Fruit fly (Drosophila melanogaster): ENCODE measurements around the gene CG13937.

The CG13937 gene

dm6 chr3L:1868841-1869240 lies 14.0 kb downstream of the CG13937 start:
- TF ChIP-seq bab1 (GFP tag; optimal IDR thresholded peaks at IDR 0.05) = peak; percentile 18
- no peak for TF ChIP-seq CG5204 (GFP tag; optimal IDR thresholded peaks at IDR 0.05)

- TF ChIP-seq Crg-1 (GFP tag; optimal IDR thresholded peaks at IDR 0.05) (no peak), Clk (GFP tag; optimal IDR thresholded peaks at IDR 0.05) (no peak), ovo (GFP tag; optimal IDR thresholded peaks at IDR 0.05) (no peak), toe (GFP tag; optimal IDR thresholded peaks at IDR 0.05) (no peak), CG33017 (tag; optimal IDR thresholded peaks at IDR 0.05) (no peak), CG7045 (GFP tag; optimal IDR thresholded peaks at IDR 0.05) (no peak)
Measured at dm6 chr3L:1866021-1866811, 16.6 kb downstream of the CG13937 start.

dm6 chr3L:1865121-1865727 lies 17.6 kb downstream of the CG13937 start, which contains the start of the genes HBS1 and CG12025:
Gene HBS1, minus strand, starts transcription at chr3L:1865240.
Gene CG12025, plus strand, starts transcription at chr3L:1865430.
- TF ChIP-seq CG7101 (tag; optimal IDR thresholded peaks at IDR 0.05) (peak; percentile 36), kay (GFP tag; ENCODE audit: borderline replicate concordance) (no peak), CG5204 (GFP tag; optimal IDR thresholded peaks at IDR 0.05) (no peak), pad (GFP tag; optimal IDR thresholded peaks at IDR 0.05) (peak; percentile 18), CG11617 (GFP tag; optimal IDR thresholded peaks at IDR 0.05) (no peak), cic (GFP tag; optimal IDR thresholded peaks at IDR 0.05) (no peak), Mnt (GFP tag; optimal IDR thresholded peaks at IDR 0.05) (peak; percentile 51), tj (GFP tag; optimal IDR thresholded peaks at IDR 0.05) (peak; percentile 25), CG1620 (GFP tag; optimal IDR thresholded peaks at IDR 0.05) (peak; percentile 52), toe (GFP tag; optimal IDR thresholded peaks at IDR 0.05) (peak; percentile 80), CG12768 (GFP tag; optimal IDR thresholded peaks at IDR 0.05) (no peak), CG14711 (tag; optimal IDR thresholded peaks at IDR 0.05) (peak; percentile 62), bab1 (GFP tag; optimal IDR thresholded peaks at IDR 0.05) (peak; percentile 38), Crg-1 (GFP tag; optimal IDR thresholded peaks at IDR 0.05) (no peak), CG33017 (tag; optimal IDR thresholded peaks at IDR 0.05) (peak; percentile 8), Hr96 (GFP tag; optimal IDR thresholded peaks at IDR 0.05) (peak; percentile 58), cnc (optimal IDR thresholded peaks at IDR 0.05) (no peak), CG7045 (GFP tag; optimal IDR thresholded peaks at IDR 0.05) (peak; percentile 13), Clk (GFP tag; optimal IDR thresholded peaks at IDR 0.05) (no peak), ovo (GFP tag; optimal IDR thresholded peaks at IDR 0.05) (peak; percentile 19)

dm6 chr3L:1861794-1862447 lies 20.9 kb downstream of the CG13937 start, which contains the start of gene Rap1:
Gene Rap1, minus strand, starts transcription at chr3L:1862239.
- peak; percentile 79 for TF ChIP-seq kay (GFP tag; ENCODE audit: borderline replicate concordance)
- peak; percentile 29 for TF ChIP-seq tj (GFP tag; optimal IDR thresholded peaks at IDR 0.05)
- peak; percentile 64 for TF ChIP-seq Hr96 (GFP tag; optimal IDR thresholded peaks at IDR 0.05)
- TF ChIP-seq CG5204 (GFP tag; optimal IDR thresholded peaks at IDR 0.05) = no peak
- no peak for TF ChIP-seq CG12768 (GFP tag; optimal IDR thresholded peaks at IDR 0.05)
- no peak for TF ChIP-seq Crg-1 (GFP tag; optimal IDR thresholded peaks at IDR 0.05)
- TF ChIP-seq Clk (GFP tag; optimal IDR thresholded peaks at IDR 0.05) = peak; percentile 41
- TF ChIP-seq bab1 (GFP tag; optimal IDR thresholded peaks at IDR 0.05) = peak; percentile 72
- no peak for TF ChIP-seq cic (GFP tag; optimal IDR thresholded peaks at IDR 0.05)
- no peak for TF ChIP-seq Mnt (GFP tag; optimal IDR thresholded peaks at IDR 0.05)
- peak; percentile 50 for TF ChIP-seq CG11617 (GFP tag; optimal IDR thresholded peaks at IDR 0.05)
- TF ChIP-seq CG1620 (GFP tag; optimal IDR thresholded peaks at IDR 0.05) = peak; percentile 32
- peak; percentile 9 for TF ChIP-seq ovo (GFP tag; optimal IDR thresholded peaks at IDR 0.05)
- peak; percentile 56 for TF ChIP-seq CG7045 (GFP tag; optimal IDR thresholded peaks at IDR 0.05)
- TF ChIP-seq toe (GFP tag; optimal IDR thresholded peaks at IDR 0.05) = peak; percentile 67
- no peak for TF ChIP-seq CG33017 (tag; optimal IDR thresholded peaks at IDR 0.05)
- TF ChIP-seq cnc (optimal IDR thresholded peaks at IDR 0.05) = no peak
- peak; percentile 3 for TF ChIP-seq CG7101 (tag; optimal IDR thresholded peaks at IDR 0.05)
- TF ChIP-seq CG14711 (tag; optimal IDR thresholded peaks at IDR 0.05) = peak; percentile 95
- peak; percentile 45 for TF ChIP-seq pad (GFP tag; optimal IDR thresholded peaks at IDR 0.05)

- TF ChIP-seq CG7045 (GFP tag; optimal IDR thresholded peaks at IDR 0.05) (no peak), CG5204 (GFP tag; optimal IDR thresholded peaks at IDR 0.05) (no peak), cic (GFP tag; optimal IDR thresholded peaks at IDR 0.05) (peak; percentile 13), CG12768 (GFP tag; optimal IDR thresholded peaks at IDR 0.05) (peak; percentile 22), bab1 (GFP tag; optimal IDR thresholded peaks at IDR 0.05) (peak; percentile 37), pad (GFP tag; optimal IDR thresholded peaks at IDR 0.05) (no peak), tj (GFP tag; optimal IDR thresholded peaks at IDR 0.05) (no peak), CG33017 (tag; optimal IDR thresholded peaks at IDR 0.05) (no peak)
Measured at dm6 chr3L:1861400-1861793, 21.4 kb downstream of the CG13937 start.

dm6 chr3L:1860749-1861148 lies 22.1 kb downstream of the CG13937 start:
- TF ChIP-seq cic (GFP tag; optimal IDR thresholded peaks at IDR 0.05) (no peak), CG7101 (tag; optimal IDR thresholded peaks at IDR 0.05) (no peak), tj (GFP tag; optimal IDR thresholded peaks at IDR 0.05) (no peak), toe (GFP tag; optimal IDR thresholded peaks at IDR 0.05) (no peak), CG11617 (GFP tag; optimal IDR thresholded peaks at IDR 0.05) (no peak)

All from whole organism, adult.